Worm (Caenorhabditis elegans): ENCODE data around the gene chil-15.
"Not testable (repeated sequence)": the region's sequence is repeated elsewhere in the genome, so short reads cannot be mapped to it uniquely, and the experiment has no call there.

The chil-15 gene

ce11 chrII:9474367-9475105, 31.1 kb upstream of the chil-15 start, which contains the start of the genes chil-25 and chil-26:
Gene chil-25, minus strand, starts transcription at chrII:9474467.
Gene chil-26, plus strand, starts transcription at chrII:9475055.
- no peak for TF ChIP-seq elt-1 (tag; optimal IDR thresholded peaks at IDR 0.05)
- no peak for TF ChIP-seq pha-4 (tag; optimal IDR thresholded peaks at IDR 0.05)
- no peak for TF ChIP-seq lsy-12 (tag; optimal IDR thresholded peaks at IDR 0.05)
- TF ChIP-seq sea-2 (GFP tag; optimal IDR thresholded peaks at IDR 0.05): no peak
- no peak for TF ChIP-seq aly-2 (tag; optimal IDR thresholded peaks at IDR 0.05)
- TF ChIP-seq nfya-1 (tag; optimal IDR thresholded peaks at IDR 0.05; ENCODE audit: insufficient read depth): no peak
- TF ChIP-seq ceh-28 (tag; optimal IDR thresholded peaks at IDR 0.05): no peak
- no peak for TF ChIP-seq unc-39 (tag; optimal IDR thresholded peaks at IDR 0.05)
- TF ChIP-seq nhr-23 (tag; optimal IDR thresholded peaks at IDR 0.05): no peak
- TF ChIP-seq lin-15B (tag; optimal IDR thresholded peaks at IDR 0.05): no peak
- no peak for TF ChIP-seq fkh-2 (tag; optimal IDR thresholded peaks at IDR 0.05)
- no peak for TF ChIP-seq tbx-2 (tag; optimal IDR thresholded peaks at IDR 0.05)
- no peak for TF ChIP-seq ZK546.5 (tag; optimal IDR thresholded peaks at IDR 0.05)

ce11 chrII:9470027-9470426, 26.6 kb upstream of the chil-15 start, which contains the start of gene T19H5.6:
Gene T19H5.6, minus strand, starts transcription at chrII:9470221.
- TF ChIP-seq elt-3 (tag; optimal IDR thresholded peaks at IDR 0.05): no peak
- TF ChIP-seq egl-5 (tag; optimal IDR thresholded peaks at IDR 0.05): no peak
- TF ChIP-seq ceh-9 (tag; optimal IDR thresholded peaks at IDR 0.05): no peak
- peak; percentile 52 for TF ChIP-seq pqm-1 (tag; optimal IDR thresholded peaks at IDR 0.05)
- TF ChIP-seq ztf-4 (tag; optimal IDR thresholded peaks at IDR 0.05): no peak
- peak; percentile 71 for TF ChIP-seq elt-2 (tag; optimal IDR thresholded peaks at IDR 0.05)
- no peak for TF ChIP-seq fkh-2 (tag; optimal IDR thresholded peaks at IDR 0.05)
- TF ChIP-seq tbx-2 (tag; optimal IDR thresholded peaks at IDR 0.05): no peak
- no peak for TF ChIP-seq skn-1 (tag; optimal IDR thresholded peaks at IDR 0.05)
- no peak for TF ChIP-seq ceh-82 (tag; optimal IDR thresholded peaks at IDR 0.05)
- TF ChIP-seq mdl-1 (tag; optimal IDR thresholded peaks at IDR 0.05): no peak
- no peak for TF ChIP-seq nhr-11 (tag; optimal IDR thresholded peaks at IDR 0.05)
- no peak for TF ChIP-seq elt-1 (tag; optimal IDR thresholded peaks at IDR 0.05)
- no peak for TF ChIP-seq aly-2 (tag; optimal IDR thresholded peaks at IDR 0.05)

ce11 chrII:9468414-9468813, 25.0 kb upstream of the chil-15 start, which contains the start of gene chil-23:
Gene chil-23, minus strand, starts transcription at chrII:9468611.
- TF ChIP-seq pha-4 (tag; optimal IDR thresholded peaks at IDR 0.05): peak; percentile 49
- no peak for TF ChIP-seq fkh-2 (tag; optimal IDR thresholded peaks at IDR 0.05)
- TF ChIP-seq ama-1 (optimal IDR thresholded peaks at IDR 0.05): no peak
- peak; percentile 96 for TF ChIP-seq elt-2 (tag; optimal IDR thresholded peaks at IDR 0.05)
- no peak for TF ChIP-seq nhr-237 (tag; optimal IDR thresholded peaks at IDR 0.05)
- peak; percentile 82 for TF ChIP-seq jun-1 (tag; optimal IDR thresholded peaks at IDR 0.05)
- peak; percentile 97 for TF ChIP-seq pqm-1 (tag; optimal IDR thresholded peaks at IDR 0.05)

ce11 chrII:9466095-9466494, 22.7 kb upstream of the chil-15 start, which contains the start of gene chil-22:
Gene chil-22, minus strand, starts transcription at chrII:9466195.
- TF ChIP-seq nhr-12 (tag; optimal IDR thresholded peaks at IDR 0.05): no peak
- TF ChIP-seq nhr-28 (tag; optimal IDR thresholded peaks at IDR 0.05): no peak
- TF ChIP-seq unc-62 (GFP tag; optimal IDR thresholded peaks at IDR 0.05): no peak
- TF ChIP-seq egl-27 (tag; optimal IDR thresholded peaks at IDR 0.05): no peak
- no peak for TF ChIP-seq egl-5 (tag; optimal IDR thresholded peaks at IDR 0.05)
- no peak for TF ChIP-seq fkh-10 (GFP tag; optimal IDR thresholded peaks at IDR 0.05)
- no peak for TF ChIP-seq ceh-82 (tag; optimal IDR thresholded peaks at IDR 0.05)
- TF ChIP-seq nhr-43 (tag; optimal IDR thresholded peaks at IDR 0.05; ENCODE audit: poor library complexity, severe bottlenecking): no peak
- no peak for TF ChIP-seq snpc-4 (tag; optimal IDR thresholded peaks at IDR 0.05)

ce11 chrII:9461881-9462280, 18.5 kb upstream of the chil-15 start, which contains the start of gene chil-21:
Gene chil-21, minus strand, starts transcription at chrII:9461981.
- TF ChIP-seq R02D3.7 (tag; optimal IDR thresholded peaks at IDR 0.05); ama-1 (optimal IDR thresholded peaks at IDR 0.05); fkh-2 (tag; optimal IDR thresholded peaks at IDR 0.05): not testable (repeated sequence)

All from whole organism, L3 larva.